Fruit fly (Drosophila melanogaster) whole organism, embryonic: ENCODE data around the gene CG5104.
A peak's percentile ranks its signal among the peaks of the same experiment; 100 is the strongest.

ENCODE experiments used
- Abd-B ChIP-seq: fragments of 200-800 bp; sonication (Bioruptor generic); optimal IDR thresholded peaks from 2 replicates; lab custom pipeline; 2018; ENCODE audit warnings: missing biosample characterization, mild to moderate bottlenecking, missing genetic modification characterization, moderate library complexity
- B-H1 ChIP-seq: fragments of 200-800 bp; sonication (Bioruptor generic); IDR thresholded peaks from 3 replicates; pipeline ENCODE4 v1.3.6; 2022; ENCODE audit warnings: missing biosample characterization, missing genetic modification characterization
- BEAF-32 ChIP-seq: fragments of 200-800 bp; sonication (Bioruptor generic); optimal IDR thresholded peaks from 3 replicates; lab custom pipeline; 2017; ENCODE audit warnings: missing biosample characterization, missing genetic modification characterization, mild to moderate bottlenecking, moderate library complexity, missing genetic modification reagents
- Bdp1 ChIP-seq: fragments of 200-800 bp; sonication (Bioruptor generic); optimal IDR thresholded peaks from 3 replicates; lab custom pipeline; 2016; ENCODE audit warnings: missing biosample characterization, missing genetic modification characterization
- CG10274 ChIP-seq: fragments of 200-800 bp; sonication (Bioruptor generic); optimal IDR thresholded peaks from 3 replicates; lab custom pipeline; 2017; ENCODE audit warnings: missing biosample characterization, mild to moderate bottlenecking, missing genetic modification characterization
- CG12744 ChIP-seq: fragments of 200-800 bp; sonication (Bioruptor generic); optimal IDR thresholded peaks from 2 replicates; lab custom pipeline; 2016; ENCODE audit warnings: missing biosample characterization, missing genetic modification characterization
- CG13894 ChIP-seq: fragments of 200-800 bp; sonication (Bioruptor generic); optimal IDR thresholded peaks from 3 replicates; lab custom pipeline; 2018; ENCODE audit warnings: missing biosample characterization, mild to moderate bottlenecking, missing genetic modification characterization, moderate library complexity
- CG17359 ChIP-seq: fragments of 200-800 bp; sonication (Bioruptor generic); optimal IDR thresholded peaks from 3 replicates; lab custom pipeline; 2018; ENCODE audit warnings: missing biosample characterization, mild to moderate bottlenecking, missing genetic modification characterization, moderate library complexity
- CG2120 ChIP-seq: fragments of 200-800 bp; sonication (Bioruptor generic); optimal IDR thresholded peaks from 3 replicates; lab custom pipeline; 2016; ENCODE audit warnings: missing biosample characterization, missing genetic modification characterization
- CG31441 ChIP-seq: fragments of 200-800 bp; sonication (Bioruptor generic); IDR thresholded peaks from 2 replicates; pipeline ENCODE4 v1.3.6; 2022; ENCODE audit warnings: missing biosample characterization, missing genetic modification characterization
- CG3407 ChIP-seq: fragments of 200-800 bp; sonication (Bioruptor generic); optimal IDR thresholded peaks from 2 replicates; lab custom pipeline; 2018; ENCODE audit warnings: missing biosample characterization, mild to moderate bottlenecking, missing genetic modification characterization
- CG34224 ChIP-seq: fragments of 200-800 bp; sonication (Bioruptor generic); IDR thresholded peaks from 3 replicates; pipeline ENCODE4 v1.3.6; 2022; ENCODE audit warnings: missing biosample characterization, missing genetic modification characterization; ENCODE audit not compliant: partially characterized antibody
- CG4360 ChIP-seq: fragments of 200-800 bp; sonication (Bioruptor generic); IDR thresholded peaks from 2 replicates; pipeline ENCODE4 v1.3.6; 2022; ENCODE audit warnings: missing biosample characterization, missing genetic modification characterization
- CG5180 ChIP-seq: fragments of 200-800 bp; sonication (Bioruptor generic); optimal IDR thresholded peaks from 3 replicates; lab custom pipeline; 2017; ENCODE audit warnings: missing biosample characterization, missing genetic modification characterization, mild to moderate bottlenecking, moderate library complexity, missing genetic modification reagents
- CG5245 ChIP-seq: fragments of 200-800 bp; sonication (Bioruptor generic); optimal IDR thresholded peaks from 3 replicates; lab custom pipeline; 2016; ENCODE audit warnings: missing biosample characterization, missing genetic modification characterization
- CG6689 ChIP-seq: fragments of 200-800 bp; sonication (Bioruptor generic); IDR thresholded peaks from 2 replicates; pipeline ENCODE4 v1.3.6; 2022; ENCODE audit warnings: missing biosample characterization, missing genetic modification characterization
- CG6813 ChIP-seq: fragments of 200-800 bp; sonication (Bioruptor generic); optimal IDR thresholded peaks from 2 replicates; lab custom pipeline; 2017; ENCODE audit warnings: missing biosample characterization, missing genetic modification characterization, mild to moderate bottlenecking, moderate library complexity, missing genetic modification reagents
- CG9727 ChIP-seq: fragments of 200-800 bp; sonication (Bioruptor generic); optimal IDR thresholded peaks from 3 replicates; lab custom pipeline; 2017; ENCODE audit warnings: missing biosample characterization, mild to moderate bottlenecking, missing genetic modification characterization
- Camta ChIP-seq: fragments of 200-800 bp; sonication (Bioruptor generic); optimal IDR thresholded peaks from 2 replicates; lab custom pipeline; 2016; ENCODE audit warnings: missing biosample characterization, missing genetic modification characterization
- Chrac-16 ChIP-seq: fragments of 200-800 bp; sonication (Bioruptor generic); optimal IDR thresholded peaks from 3 replicates; lab custom pipeline; 2016; ENCODE audit warnings: missing biosample characterization, missing genetic modification characterization
- CkIIα-i1 ChIP-seq: fragments of 200-800 bp; sonication (Bioruptor generic); IDR thresholded peaks from 2 replicates; pipeline ENCODE4 v1.3.6; 2022; ENCODE audit warnings: missing biosample characterization, missing genetic modification characterization
- Dfd ChIP-seq, 2 experiments: fragments of >200 bp; optimal IDR thresholded peaks; 2 replicates each; lab custom pipeline; 2017; ENCODE audit warnings: missing biosample characterization in 2 of 2, missing genetic modification characterization in 2 of 2
- ERR ChIP-seq: fragments of 200-800 bp; sonication (Bioruptor generic); optimal IDR thresholded peaks from 2 replicates; lab custom pipeline; 2016; ENCODE audit warnings: missing biosample characterization, missing genetic modification characterization
- HLH4C ChIP-seq: fragments of 200-800 bp; sonication (Bioruptor generic); IDR thresholded peaks from 3 replicates; pipeline ENCODE4 v1.3.6; 2022; ENCODE audit warnings: missing biosample characterization, missing genetic modification characterization; ENCODE audit not compliant: partially characterized antibody
- HLH54F ChIP-seq: fragments of 200-800 bp; sonication (Bioruptor generic); optimal IDR thresholded peaks from 3 replicates; lab custom pipeline; 2016; ENCODE audit warnings: missing biosample characterization, missing genetic modification characterization
- Hand ChIP-seq: fragments of 200-800 bp; sonication (Bioruptor generic); optimal IDR thresholded peaks from 2 replicates; lab custom pipeline; 2017; ENCODE audit warnings: mild to moderate bottlenecking, missing biosample characterization, missing genetic modification reagents, missing genetic modification characterization
- Hey ChIP-seq: fragments of 200-800 bp; sonication (Bioruptor generic); optimal IDR thresholded peaks from 3 replicates; lab custom pipeline; 2018; ENCODE audit warnings: missing biosample characterization, mild to moderate bottlenecking, missing genetic modification characterization
- HmgD ChIP-seq: fragments of 200-800 bp; sonication (Bioruptor generic); optimal IDR thresholded peaks from 3 replicates; lab custom pipeline; 2016; ENCODE audit warnings: missing biosample characterization, missing genetic modification characterization
- Lhr ChIP-seq: fragments of 200-800 bp; sonication (Bioruptor generic); optimal IDR thresholded peaks from 3 replicates; lab custom pipeline; 2017; ENCODE audit warnings: mild to moderate bottlenecking, missing biosample characterization, missing genetic modification reagents, missing genetic modification characterization
- MBD-R2 ChIP-seq: fragments of 200-800 bp; sonication (Bioruptor generic); IDR thresholded peaks from 2 replicates; pipeline ENCODE4 v1.3.6; 2022; ENCODE audit warnings: missing biosample characterization, missing genetic modification characterization
- MESR4 ChIP-seq: fragments of 200-800 bp; sonication (Bioruptor generic); optimal IDR thresholded peaks from 2 replicates; lab custom pipeline; 2018; ENCODE audit warnings: missing biosample characterization, mild to moderate bottlenecking, missing genetic modification characterization, moderate library complexity
- Max ChIP-seq: fragments of 200-800 bp; sonication (Bioruptor generic); optimal IDR thresholded peaks from 2 replicates; lab custom pipeline; 2016; ENCODE audit warnings: missing biosample characterization, mild to moderate bottlenecking, missing genetic modification characterization
- NC2α ChIP-seq: fragments of 200-800 bp; sonication (Bioruptor generic); optimal IDR thresholded peaks from 2 replicates; lab custom pipeline; 2016; ENCODE audit warnings: missing biosample characterization, missing genetic modification characterization
- Rfx ChIP-seq: fragments of 200-800 bp; sonication (Bioruptor generic); IDR thresholded peaks from 2 replicates; pipeline ENCODE4 v1.3.6; 2022; ENCODE audit warnings: missing biosample characterization, missing genetic modification characterization
- Sox102F ChIP-seq: fragments of 200-800 bp; sonication (Bioruptor generic); optimal IDR thresholded peaks from 2 replicates; lab custom pipeline; 2018; ENCODE audit warnings: missing biosample characterization, mild to moderate bottlenecking, missing genetic modification characterization, moderate library complexity
- Spps ChIP-seq: fragments of 200-800 bp; sonication (Bioruptor generic); optimal IDR thresholded peaks from 2 replicates; lab custom pipeline; 2018; ENCODE audit warnings: missing biosample characterization, mild to moderate bottlenecking, missing genetic modification characterization
- Xbp1 ChIP-seq: fragments of 200-800 bp; sonication (Bioruptor generic); optimal IDR thresholded peaks from 3 replicates; lab custom pipeline; 2016; ENCODE audit warnings: missing biosample characterization, mild to moderate bottlenecking, missing genetic modification characterization
- YL-1 ChIP-seq: fragments of 200-800 bp; sonication (Bioruptor generic); optimal IDR thresholded peaks from 3 replicates; lab custom pipeline; 2017; ENCODE audit warnings: missing biosample characterization, mild to moderate bottlenecking, missing genetic modification characterization
- ato ChIP-seq: fragments of 200-800 bp; sonication (Bioruptor generic); IDR thresholded peaks from 2 replicates; pipeline ENCODE4 v1.3.6; 2022; ENCODE audit warnings: missing biosample characterization, missing genetic modification characterization; ENCODE audit not compliant: partially characterized antibody
- dan ChIP-seq: fragments of 200-800 bp; sonication (Bioruptor generic); IDR thresholded peaks from 2 replicates; pipeline ENCODE4 v1.3.6; 2022; ENCODE audit warnings: missing biosample characterization, missing genetic modification characterization
- insv ChIP-seq, 2 experiments: fragments of 200-800 bp; sonication (Bioruptor generic); optimal IDR thresholded peaks; 3 replicates each; lab custom pipeline; 2016 to 2018; ENCODE audit warnings: missing biosample characterization in 2 of 2, missing genetic modification characterization in 2 of 2
- kah ChIP-seq: fragments of 200-800 bp; sonication (Bioruptor generic); optimal IDR thresholded peaks from 2 replicates; lab custom pipeline; 2018; ENCODE audit warnings: missing biosample characterization, mild to moderate bottlenecking, missing genetic modification characterization
- ken ChIP-seq: fragments of 200-800 bp; sonication (Bioruptor generic); IDR thresholded peaks from 3 replicates; pipeline ENCODE4 v1.3.6; 2022; ENCODE audit warnings: missing biosample characterization, missing genetic modification characterization
- org-1 ChIP-seq: fragments of 200-800 bp; sonication (Bioruptor generic); optimal IDR thresholded peaks from 2 replicates; lab custom pipeline; 2017; ENCODE audit warnings: missing biosample characterization, missing genetic modification characterization
- pho ChIP-seq: fragments of 200-800 bp; sonication (Bioruptor generic); optimal IDR thresholded peaks from 2 replicates; lab custom pipeline; 2016; ENCODE audit warnings: missing biosample characterization, missing genetic modification characterization
- sna ChIP-seq: fragments of 200-800 bp; sonication (Bioruptor generic); IDR thresholded peaks from 2 replicates; pipeline ENCODE4 v1.3.6; 2022; ENCODE audit warnings: missing biosample characterization, missing genetic modification characterization; ENCODE audit not compliant: partially characterized antibody
- tin ChIP-seq: fragments of 200-800 bp; sonication (Bioruptor generic); optimal IDR thresholded peaks from 3 replicates; lab custom pipeline; 2016; ENCODE audit warnings: missing biosample characterization, missing genetic modification characterization
- yki ChIP-seq: fragments of >200 bp; optimal IDR thresholded peaks from 3 replicates; lab custom pipeline; 2018
- zen ChIP-seq: fragments of 200-800 bp; sonication (Bioruptor generic); optimal IDR thresholded peaks from 3 replicates; lab custom pipeline; 2018; ENCODE audit warnings: missing biosample characterization, mild to moderate bottlenecking, missing genetic modification characterization, moderate library complexity

The CG5104 gene

dm6 chr3L:20493417-20494261, 27.2 kb upstream of the CG5104 start (continued):
- TF ChIP-seq CG3407 (peak; percentile 35), zen (tag; lab: Kevin White, UChicago) (peak; percentile 18), sna (GFP tag; lab: Robert Waterston, UW) (no peak), CG12744 (GFP tag; lab: Kevin White, UChicago) (no peak), org-1 (peak; percentile 58), ERR (GFP tag; lab: Kevin White, UChicago) (no peak), tin (GFP tag; lab: Kevin White, UChicago) (peak; percentile 50), Sox102F (GFP tag; lab: Kevin White, UChicago) (peak; percentile 83), Bdp1 (GFP tag; lab: Kevin White, UChicago) (peak; percentile 22), MBD-R2 (peak; percentile 7; the same call in 1 of the 2 replicates), CG17359 (tag; lab: Kevin White, UChicago) (peak; percentile 76), YL-1 (GFP tag; lab: Kevin White, UChicago) (no peak), Max (GFP tag; lab: Kevin White, UChicago) (peak; percentile 12), CG4360 (GFP tag; lab: Robert Waterston, UW) (peak; percentile 67), Lhr (GFP tag; lab: Kevin White, UChicago) (no peak), Rfx (GFP tag; lab: Robert Waterston, UW) (peak; percentile 83), BEAF-32 (no peak), CG34224 (GFP tag; lab: Robert Waterston, UW) (no peak), CG10274 (GFP tag; lab: Kevin White, UChicago) (peak; percentile 43), CG6813 (GFP tag; lab: Kevin White, UChicago) (peak; percentile 57), CkIIα-i1 (GFP tag; lab: Robert Waterston, UW) (no peak), HLH4C (GFP tag; lab: Robert Waterston, UW) (no peak), CG13894 (tag; lab: Kevin White, UChicago) (no peak), insv (GFP tag; optimal IDR thresholded peaks at IDR 0.05; lab: Kevin White, UChicago) (no peak), dan (GFP tag; lab: Robert Waterston, UW) (no peak), CG2120 (GFP tag; lab: Kevin White, UChicago) (peak; percentile 86), ken (GFP tag; lab: Robert Waterston, UW) (peak; percentile 38; the same call in 1 of the 3 replicates), HmgD (no peak), Spps (peak; percentile 17), Camta (GFP tag; lab: Kevin White, UChicago) (peak; percentile 43), Chrac-16 (GFP tag; lab: Kevin White, UChicago) (peak; percentile 70), CG9727 (GFP tag; lab: Kevin White, UChicago) (peak; percentile 73), CG5245 (GFP tag; lab: Kevin White, UChicago) (peak; percentile 18), CG5180 (peak; percentile 18), yki (no peak), CG31441 (peak; percentile 67; the same call in 1 of the 2 replicates), HLH54F (GFP tag; lab: Kevin White, UChicago) (peak; percentile 38), CG6689 (peak; percentile 81), Dfd (GFP tag; optimal IDR thresholded peaks at IDR 0.05; lab: Kevin White, UChicago) (no peak), B-H1 (GFP tag; lab: Robert Waterston, UW) (peak; percentile 73), Hand (GFP tag; lab: Kevin White, UChicago) (peak; percentile 58), NC2α (GFP tag; lab: Kevin White, UChicago) (no peak), kah (GFP tag; lab: Kevin White, UChicago) (no peak), Hey (tag; lab: Kevin White, UChicago) (no peak), pho (GFP tag; lab: Kevin White, UChicago) (peak; percentile 51), ato (no peak), Xbp1 (GFP tag; lab: Kevin White, UChicago) (peak; percentile 67), Abd-B (GFP tag; lab: Kevin White, UChicago) (peak; percentile 46), MESR4 (GFP tag; lab: Kevin White, UChicago) (no peak)
